Worm (Caenorhabditis elegans) whole organism, L1 larva: ENCODE results near the gene C10C6.13.

Experiments
- C04F5.9 ChIP-seq: sonication (generic microtip); optimal IDR thresholded peaks from 2 replicates; lab custom pipeline; 2016; ENCODE audit warnings: missing genetic modification characterization, missing compliant biosample characterization
- C34B4.2 ChIP-seq: sonication (generic microtip); optimal IDR thresholded peaks from 2 replicates; lab custom pipeline; 2017; ENCODE audit warnings: mild to moderate bottlenecking, missing genetic modification characterization, missing compliant biosample characterization
- alr-1 ChIP-seq: fragments of 200-800 bp; sonication (Bioruptor generic); optimal IDR thresholded peaks from 2 replicates; lab custom pipeline; 2018; ENCODE audit warnings: borderline replicate concordance, mild to moderate bottlenecking, missing genetic modification characterization, missing compliant biosample characterization
- ama-1 ChIP-seq: fragments of 150-350 bp; optimal IDR thresholded peaks from 2 replicates; lab custom pipeline; 2014
- ceh-8 ChIP-seq: fragments of 200-800 bp; sonication (Bioruptor generic); optimal IDR thresholded peaks from 2 replicates; lab custom pipeline; 2018; ENCODE audit warnings: mild to moderate bottlenecking, missing genetic modification characterization, moderate library complexity, missing compliant biosample characterization
- ceh-82 ChIP-seq, 3 experiments: fragments of 150-350 bp in 1 of 3; sonication (generic microtip) in 2 of 3; optimal IDR thresholded peaks; 2 replicates each; lab custom pipeline; 2014 to 2017; ENCODE audit warnings: missing biosample characterization in 3 of 3, missing genetic modification characterization in 3 of 3
- ceh-90 ChIP-seq: sonication (generic microtip); optimal IDR thresholded peaks from 2 replicates; lab custom pipeline; 2016; ENCODE audit warnings: missing genetic modification characterization, missing compliant biosample characterization
- dpl-1 ChIP-seq, 3 experiments: fragments of 150-350 bp in 2 of 3; sonication (generic microtip) in 1 of 3; optimal IDR thresholded peaks; 2 replicates each; lab custom pipeline; 2014 to 2017; ENCODE audit warnings: missing biosample characterization in 3 of 3, missing genetic modification characterization in 3 of 3, missing genetic modification reagents in 3 of 3
- dsc-1 ChIP-seq: sonication (generic microtip); optimal IDR thresholded peaks from 2 replicates; lab custom pipeline; 2016; ENCODE audit warnings: mild to moderate bottlenecking, missing genetic modification characterization, missing compliant biosample characterization
- efl-1 ChIP-seq, 4 experiments: fragments of 150-350 bp; optimal IDR thresholded peaks in 3 of 4; peaks in 1 of 4; 1 replicate in 1 of 4; 2 replicates in 3 of 4; lab custom pipeline; 2014; ENCODE audit warnings: missing biosample characterization in 2 of 4, missing genetic modification characterization in 2 of 4, missing genetic modification reagents in 2 of 4
- efl-3 ChIP-seq: fragments of 200-800 bp; sonication (Bioruptor generic); optimal IDR thresholded peaks from 2 replicates; lab custom pipeline; 2018; ENCODE audit warnings: mild to moderate bottlenecking, missing genetic modification characterization, missing compliant biosample characterization
- ets-5 ChIP-seq: fragments of 200-800 bp; sonication (Bioruptor generic); IDR thresholded peaks from 2 replicates; pipeline ENCODE4 v1.3.6; 2022; ENCODE audit warnings: missing genetic modification characterization, missing compliant biosample characterization
- fkh-10 ChIP-seq: sonication (generic microtip); optimal IDR thresholded peaks from 2 replicates; lab custom pipeline; 2017; ENCODE audit warnings: missing biosample characterization, missing genetic modification reagents, missing genetic modification characterization
- fkh-4 ChIP-seq: sonication (generic microtip); optimal IDR thresholded peaks from 2 replicates; lab custom pipeline; 2016; ENCODE audit warnings: missing compliant biosample characterization, missing genetic modification characterization, borderline replicate concordance
- grh-1 ChIP-seq: fragments of 200-800 bp; sonication (Bioruptor generic); IDR thresholded peaks from 2 replicates; pipeline ENCODE4 v1.3.6; 2022; ENCODE audit warnings: missing genetic modification reagents, missing genetic modification characterization, missing compliant biosample characterization
- hpl-2 ChIP-seq: fragments of 150-350 bp; optimal IDR thresholded peaks from 2 replicates; lab custom pipeline; 2014; ENCODE audit warnings: missing biosample characterization, missing genetic modification reagents, missing genetic modification characterization
- isw-1 ChIP-seq: fragments of 200-800 bp; sonication (Bioruptor generic); IDR thresholded peaks from 2 replicates; pipeline ENCODE4 v1.3.6; 2022; ENCODE audit warnings: missing genetic modification characterization, missing compliant biosample characterization
- lin-13 ChIP-seq: fragments of 150-350 bp; optimal IDR thresholded peaks from 2 replicates; lab custom pipeline; 2014; ENCODE audit warnings: missing biosample characterization, missing genetic modification reagents, missing genetic modification characterization
- lin-15B ChIP-seq: fragments of 150-350 bp; sonication (generic microtip); optimal IDR thresholded peaks from 3 replicates; lab custom pipeline; 2014; ENCODE audit warnings: missing biosample characterization, missing genetic modification characterization
- lin-35 ChIP-seq, 2 experiments: fragments of 150-350 bp; optimal IDR thresholded peaks; 2 replicates each; lab custom pipeline; 2014; ENCODE audit warnings: missing biosample characterization in 2 of 2, missing genetic modification characterization in 2 of 2, missing genetic modification reagents in 2 of 2
- lir-3 ChIP-seq: sonication (generic microtip); optimal IDR thresholded peaks from 2 replicates; lab custom pipeline; 2016; ENCODE audit warnings: mild to moderate bottlenecking, missing genetic modification characterization, moderate library complexity, missing compliant biosample characterization; ENCODE audit not compliant: poor library complexity
- lsy-2 ChIP-seq, 2 experiments: fragments of 150-350 bp; optimal IDR thresholded peaks; 2 replicates each; lab custom pipeline; 2014; ENCODE audit warnings: missing biosample characterization in 2 of 2, missing genetic modification characterization in 2 of 2
- mef-2 ChIP-seq: fragments of 150-350 bp; optimal IDR thresholded peaks from 2 replicates; lab custom pipeline; 2014; ENCODE audit warnings: missing biosample characterization, missing genetic modification characterization
- mep-1 ChIP-seq: fragments of 150-350 bp; optimal IDR thresholded peaks from 2 replicates; lab custom pipeline; 2014; ENCODE audit warnings: missing biosample characterization, missing genetic modification characterization
- nhr-12 ChIP-seq: sonication (generic microtip); optimal IDR thresholded peaks from 2 replicates; lab custom pipeline; 2017; ENCODE audit warnings: missing biosample characterization, missing genetic modification characterization
- nhr-19 ChIP-seq: fragments of 200-800 bp; sonication (Bioruptor generic); conservative IDR thresholded peaks from 2 replicates; pipeline ENCODE4 v1.3.6; 2022; ENCODE audit warnings: missing genetic modification characterization, missing compliant biosample characterization
- nhr-237 ChIP-seq: fragments of 150-350 bp; optimal IDR thresholded peaks from 2 replicates; lab custom pipeline; 2014; ENCODE audit warnings: missing biosample characterization, missing genetic modification characterization
- nhr-28 ChIP-seq: fragments of 150-350 bp; optimal IDR thresholded peaks from 2 replicates; lab custom pipeline; 2014; ENCODE audit warnings: missing biosample characterization, missing genetic modification characterization
- nhr-47 ChIP-seq: sonication (generic microtip); optimal IDR thresholded peaks from 2 replicates; lab custom pipeline; 2016; ENCODE audit warnings: mild to moderate bottlenecking, missing genetic modification characterization, moderate library complexity, missing compliant biosample characterization
- nhr-71 ChIP-seq: sonication (generic microtip); optimal IDR thresholded peaks from 2 replicates; lab custom pipeline; 2016; ENCODE audit warnings: mild to moderate bottlenecking, missing genetic modification characterization, moderate library complexity, missing compliant biosample characterization
- nhr-77 ChIP-seq: fragments of 150-350 bp; optimal IDR thresholded peaks from 2 replicates; lab custom pipeline; 2014; ENCODE audit warnings: missing biosample characterization, missing genetic modification characterization
- nhr-85 ChIP-seq: sonication (generic microtip); peaks from one replicate; lab custom pipeline; 2016; ENCODE audit warnings: missing genetic modification characterization, inconsistent platforms, missing compliant biosample characterization
- nhr-90 ChIP-seq: sonication (generic microtip); optimal IDR thresholded peaks from 2 replicates; lab custom pipeline; 2016; ENCODE audit warnings: mild to moderate bottlenecking, missing genetic modification characterization, missing compliant biosample characterization; ENCODE audit not compliant: poor library complexity
- pax-3 ChIP-seq: fragments of 200-800 bp; sonication (Bioruptor generic); optimal IDR thresholded peaks from 2 replicates; lab custom pipeline; 2018; ENCODE audit warnings: mild to moderate bottlenecking, missing genetic modification characterization, moderate library complexity, missing compliant biosample characterization
- pqm-1 ChIP-seq: sonication (generic microtip); optimal IDR thresholded peaks from 3 replicates; lab custom pipeline; 2017; ENCODE audit warnings: missing biosample characterization, missing genetic modification characterization
- rnt-1 ChIP-seq: sonication (generic microtip); optimal IDR thresholded peaks from 2 replicates; lab custom pipeline; 2016; ENCODE audit warnings: mild to moderate bottlenecking, missing genetic modification characterization, moderate library complexity, missing compliant biosample characterization
- skn-1 ChIP-seq: fragments of 150-350 bp; optimal IDR thresholded peaks from 2 replicates; lab custom pipeline; 2014; ENCODE audit warnings: missing biosample characterization, missing genetic modification characterization
- snu-23 ChIP-seq: sonication (generic microtip); optimal IDR thresholded peaks from 2 replicates; lab custom pipeline; 2016; ENCODE audit warnings: missing genetic modification characterization, missing compliant biosample characterization
- sox-4 ChIP-seq: sonication (generic microtip); optimal IDR thresholded peaks from 2 replicates; lab custom pipeline; 2016; ENCODE audit warnings: missing genetic modification characterization, missing compliant biosample characterization
- sup-37 ChIP-seq: fragments of 200-800 bp; sonication (Bioruptor generic); optimal IDR thresholded peaks from 2 replicates; lab custom pipeline; 2018; ENCODE audit warnings: mild to moderate bottlenecking, missing genetic modification characterization, missing compliant biosample characterization
- swsn-7 ChIP-seq: sonication (generic microtip); optimal IDR thresholded peaks from 2 replicates; lab custom pipeline; 2016; ENCODE audit warnings: missing genetic modification characterization, missing compliant biosample characterization
- tbx-2 ChIP-seq: sonication (generic microtip); optimal IDR thresholded peaks from 2 replicates; lab custom pipeline; 2016; ENCODE audit warnings: missing genetic modification characterization, missing compliant biosample characterization
- unc-30 ChIP-seq: sonication (generic microtip); optimal IDR thresholded peaks from 2 replicates; lab custom pipeline; 2017; ENCODE audit warnings: missing biosample characterization, missing genetic modification characterization
- unc-86 ChIP-seq: sonication (generic microtip); optimal IDR thresholded peaks from 2 replicates; lab custom pipeline; 2016; ENCODE audit warnings: missing genetic modification characterization, missing compliant biosample characterization
- unc-98 ChIP-seq: fragments of 200-800 bp; sonication (Bioruptor generic); IDR thresholded peaks from 2 replicates; pipeline ENCODE4 v1.3.6; 2022; ENCODE audit warnings: missing genetic modification characterization, missing compliant biosample characterization
- xbp-1 ChIP-seq: sonication (generic microtip); optimal IDR thresholded peaks from 2 replicates; lab custom pipeline; 2016; ENCODE audit warnings: missing genetic modification characterization, missing compliant biosample characterization
- zag-1 ChIP-seq: fragments of 150-350 bp; optimal IDR thresholded peaks from 2 replicates; lab custom pipeline; 2014; ENCODE audit warnings: missing biosample characterization, missing genetic modification characterization
- zip-4 ChIP-seq: fragments of 200-800 bp; sonication (Bioruptor generic); optimal IDR thresholded peaks from 2 replicates; lab custom pipeline; 2018; ENCODE audit warnings: mild to moderate bottlenecking, missing genetic modification characterization, moderate library complexity, missing compliant biosample characterization
- ztf-4 ChIP-seq: fragments of 150-350 bp; optimal IDR thresholded peaks from 2 replicates; lab custom pipeline; 2014; ENCODE audit warnings: missing biosample characterization, missing genetic modification characterization

C10C6.13 gene

DNA sequence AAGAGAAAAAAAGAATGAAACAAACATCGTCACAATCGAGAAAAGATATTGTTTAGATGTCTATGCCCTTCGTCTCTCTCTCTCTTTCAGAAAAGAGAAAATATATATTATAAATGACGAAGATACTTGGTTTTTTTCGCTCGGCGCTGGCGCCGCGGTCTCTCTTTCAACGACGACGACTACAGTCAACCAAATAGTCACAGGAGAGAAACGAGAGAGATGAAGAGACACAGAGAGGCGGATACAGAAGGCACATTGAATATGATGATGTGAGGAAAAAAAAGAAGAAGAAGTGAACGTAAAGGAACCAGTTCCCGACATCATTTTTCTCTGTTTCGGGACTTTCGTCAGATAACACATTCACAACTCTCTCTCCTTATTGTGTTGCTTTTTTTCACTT is 21.9 kb upstream of the C10C6.13 start (continued):
- no peak for TF ChIP-seq zip-4 (GFP tag; lab: Kevin White, UChicago)
- no peak for TF ChIP-seq hpl-2 (GFP tag; lab: Kevin White, UChicago)
- TF ChIP-seq dpl-1 (GFP tag; optimal IDR thresholded peaks at IDR 0.05; lab: Kevin White, UChicago): peak in 1 of 3 experiments; percentile 3
- TF ChIP-seq lin-15B: no peak
- TF ChIP-seq C04F5.9: no peak
- no peak for TF ChIP-seq ceh-90 (tag; lab: Kevin White, UChicago)
- no peak for TF ChIP-seq fkh-4 (tag; lab: Kevin White, UChicago)
- TF ChIP-seq efl-3: no peak
- peak; percentile 74 for TF ChIP-seq nhr-71
- TF ChIP-seq grh-1 (GFP tag; lab: Robert Waterston, UW): peak; percentile 46; the same call in 1 of the 2 replicates
- no peak for TF ChIP-seq pqm-1 (tag; lab: Kevin White, UChicago)
- peak; percentile 33 for TF ChIP-seq mep-1 (tag; lab: Kevin White, UChicago)
- no peak for TF ChIP-seq nhr-237 (tag; lab: Kevin White, UChicago)
- peak; percentile 36; the same call in 1 of the 2 replicates for TF ChIP-seq nhr-19 (GFP tag; lab: Robert Waterston, UW)
- TF ChIP-seq mef-2 (tag; lab: Kevin White, UChicago): no peak
- no peak for TF ChIP-seq unc-30 (tag; lab: Kevin White, UChicago)
- peak in 1 of 2 experiments; percentile 60 for TF ChIP-seq lsy-2 (tag; optimal IDR thresholded peaks at IDR 0.05; lab: Kevin White, UChicago)
- TF ChIP-seq snu-23 (GFP tag; lab: Kevin White, UChicago): peak; percentile 60
- no peak for TF ChIP-seq ceh-82 (tag; optimal IDR thresholded peaks at IDR 0.05; lab: Kevin White, UChicago)
- TF ChIP-seq rnt-1 (tag; lab: Kevin White, UChicago): no peak
- no peak for TF ChIP-seq xbp-1
- peak; percentile 25 for TF ChIP-seq tbx-2 (tag; lab: Kevin White, UChicago)
- no peak for TF ChIP-seq sox-4 (tag; lab: Kevin White, UChicago)
- TF ChIP-seq lir-3 (tag; lab: Kevin White, UChicago): no peak
- peak; percentile 33 for TF ChIP-seq nhr-47
- no peak for TF ChIP-seq nhr-12
- TF ChIP-seq ets-5 (GFP tag; lab: Robert Waterston, UW): no peak
- TF ChIP-seq lin-13 (GFP tag; lab: Kevin White, UChicago): no peak
- TF ChIP-seq skn-1: no peak
- peak in 1 of 2 experiments; percentile 0 for TF ChIP-seq efl-1 (optimal IDR thresholded peaks at IDR 0.05; lab: Kevin White, UChicago)
- TF ChIP-seq efl-1 (GFP tag; optimal IDR thresholded peaks at IDR 0.05 in 1 of 2; lab: Kevin White, UChicago): peak in 1 of 2 experiments; percentile 35
- TF ChIP-seq sup-37: no peak
- TF ChIP-seq nhr-77 (tag; lab: Kevin White, UChicago): no peak
- TF ChIP-seq alr-1 (tag; lab: Kevin White, UChicago): no peak
- TF ChIP-seq pax-3 (tag; lab: Kevin White, UChicago): no peak
- TF ChIP-seq ama-1: no peak
- TF ChIP-seq lin-35 (GFP tag; optimal IDR thresholded peaks at IDR 0.05; lab: Kevin White, UChicago): peak; percentile 9 to 54
- no peak for TF ChIP-seq swsn-7 (tag; lab: Kevin White, UChicago)
- no peak for TF ChIP-seq unc-98
- TF ChIP-seq nhr-28 (tag; lab: Kevin White, UChicago): no peak
- no peak for TF ChIP-seq dsc-1 (tag; lab: Kevin White, UChicago)
- no peak for TF ChIP-seq zag-1

DNA sequence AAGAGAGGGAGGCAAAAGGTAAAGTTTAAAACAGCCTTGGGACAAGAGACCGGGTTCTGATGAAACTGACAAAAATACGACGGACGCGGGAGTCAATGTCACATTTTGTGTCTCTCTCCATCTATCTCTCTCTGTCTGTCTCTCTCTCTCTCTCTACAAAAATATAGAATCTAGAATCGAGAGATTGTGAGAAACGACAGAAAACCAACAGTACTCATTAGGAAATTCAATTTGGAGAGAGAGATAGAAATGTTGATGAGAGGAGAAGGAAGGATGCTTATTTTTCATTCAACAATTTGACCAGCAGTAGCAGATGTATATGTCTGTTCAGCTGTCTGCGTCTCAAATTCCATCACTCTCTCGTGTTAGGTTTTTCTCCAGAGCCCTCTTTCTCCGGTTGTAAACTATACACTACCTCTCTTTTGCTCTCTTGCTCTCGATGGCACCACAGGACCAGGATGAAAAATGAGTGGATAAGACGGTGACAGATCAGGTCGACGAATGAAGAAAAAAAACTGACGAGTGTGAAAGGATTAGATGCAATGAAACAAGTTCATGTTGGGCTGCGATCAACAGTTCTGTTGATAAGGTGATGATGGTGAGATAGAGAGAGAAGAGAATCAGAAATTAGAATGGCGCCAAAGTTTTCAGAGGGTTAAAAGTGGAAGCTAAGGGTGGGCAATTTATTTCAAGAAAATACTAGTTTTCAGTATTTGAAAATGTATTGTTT is 20.2 kb upstream of the C10C6.13 start:
- no peak for TF ChIP-seq unc-86 (tag; lab: Kevin White, UChicago)
- TF ChIP-seq nhr-77 (tag; lab: Kevin White, UChicago): no peak
- no peak for TF ChIP-seq fkh-10 (GFP tag; lab: Kevin White, UChicago)
- TF ChIP-seq ceh-82 (tag; optimal IDR thresholded peaks at IDR 0.05; lab: Kevin White, UChicago): no peak
- TF ChIP-seq isw-1: no peak
- no peak for TF ChIP-seq zip-4 (GFP tag; lab: Kevin White, UChicago)
- TF ChIP-seq nhr-12: no peak
- no peak for TF ChIP-seq C34B4.2 (tag; lab: Kevin White, UChicago)
- no peak for TF ChIP-seq ceh-8
- TF ChIP-seq efl-1 (optimal IDR thresholded peaks at IDR 0.05; lab: Kevin White, UChicago): peak; percentile 28 to 33
- peak in 1 of 2 experiments; percentile 87 for TF ChIP-seq efl-1 (GFP tag; optimal IDR thresholded peaks at IDR 0.05 in 1 of 2; lab: Kevin White, UChicago)
- peak; percentile 98 for TF ChIP-seq nhr-85 (tag; lab: Kevin White, UChicago)
- TF ChIP-seq efl-3: peak; percentile 3
- peak; percentile 6 for TF ChIP-seq skn-1
- TF ChIP-seq ztf-4: peak; percentile 74
- peak; percentile 51; the same call in 1 of the 2 replicates for TF ChIP-seq grh-1 (GFP tag; lab: Robert Waterston, UW)
- TF ChIP-seq alr-1 (tag; lab: Kevin White, UChicago): no peak
- TF ChIP-seq nhr-237 (tag; lab: Kevin White, UChicago): no peak
- TF ChIP-seq xbp-1: peak; percentile 13
- TF ChIP-seq nhr-19 (GFP tag; lab: Robert Waterston, UW): peak; percentile 56
- TF ChIP-seq sup-37: no peak
- peak; percentile 17 for TF ChIP-seq lir-3 (tag; lab: Kevin White, UChicago)
- TF ChIP-seq nhr-90 (tag; lab: Kevin White, UChicago): peak; percentile 53
